Worm (Caenorhabditis elegans): ENCODE results near the gene col-141.

col-141 gene

DNA sequence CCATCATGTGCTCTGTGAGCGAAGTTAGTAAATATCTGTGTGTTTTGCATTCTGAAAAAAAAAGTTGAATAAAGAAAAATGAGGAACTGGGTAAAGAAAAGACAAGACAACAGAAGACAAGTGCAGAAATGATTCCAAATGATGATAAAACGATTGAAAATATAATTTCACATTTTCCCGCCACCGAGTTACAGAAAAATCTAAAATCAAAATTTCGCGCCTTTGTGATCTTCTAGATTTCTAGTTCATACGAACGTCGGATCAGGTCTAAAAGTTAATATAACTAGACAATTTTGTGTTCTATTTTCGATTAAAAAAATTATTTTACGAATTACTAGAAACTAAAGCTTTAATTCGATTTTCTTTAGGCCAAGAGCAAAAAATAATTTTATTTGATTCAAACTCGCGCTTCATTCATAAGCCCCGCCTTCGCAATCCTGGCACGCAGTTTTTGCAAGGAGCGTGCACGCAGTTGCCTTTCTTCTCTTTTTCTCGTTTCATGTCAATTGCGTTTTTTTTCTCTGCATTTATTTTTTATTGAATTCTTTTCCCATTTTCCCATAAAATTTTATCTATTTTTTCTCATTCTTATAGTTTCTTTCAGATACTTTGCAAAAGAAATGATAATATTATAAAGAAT is 44.5 kb upstream of the col-141 start, which contains the start of the genes spn-4 and spe-39 (continued):
- TF ChIP-seq rbr-2 (tag; optimal IDR thresholded peaks at IDR 0.05) (peak; percentile 40), zip-11 (GFP tag; IDR thresholded peaks at IDR 0.05) (no peak), nhr-102 (tag; optimal IDR thresholded peaks at IDR 0.05) (no peak), daf-8 (GFP tag; IDR thresholded peaks at IDR 0.05) (no peak), nhr-41 (GFP tag; IDR thresholded peaks at IDR 0.05) (no peak), madf-5 (GFP tag; IDR thresholded peaks at IDR 0.05) (no peak), Y48G9A.11 (GFP tag; IDR thresholded peaks at IDR 0.05) (no peak), set-16 (GFP tag; IDR thresholded peaks at IDR 0.05) (no peak), dmd-6 (GFP tag; IDR thresholded peaks at IDR 0.05) (peak; percentile 53; the same call in 1 of the 2 replicates), php-3 (GFP tag; IDR thresholded peaks at IDR 0.05) (no peak), gei-8 (GFP tag; optimal IDR thresholded peaks at IDR 0.05) (no peak), ceh-28 (tag; optimal IDR thresholded peaks at IDR 0.05) (no peak), daf-12 (tag; optimal IDR thresholded peaks at IDR 0.05) (no peak), ceh-82 (tag; optimal IDR thresholded peaks at IDR 0.05) (no peak), madf-9 (GFP tag; conservative IDR thresholded peaks at IDR 0.05) (0 out of 2 replicates have a peak, but pooled peaks have one; percentile 21), nhr-28 (tag; optimal IDR thresholded peaks at IDR 0.05) (peak; percentile 1), dpl-1 (GFP tag; optimal IDR thresholded peaks at IDR 0.05) (peak; percentile 94), unc-39 (tag; optimal IDR thresholded peaks at IDR 0.05) (no peak), fos-1 (tag; optimal IDR thresholded peaks at IDR 0.05) (no peak), vab-7 (GFP tag; IDR thresholded peaks at IDR 0.05) (no peak), skn-1 (tag; optimal IDR thresholded peaks at IDR 0.05) (no peak), mxl-3 (GFP tag; optimal IDR thresholded peaks at IDR 0.05) (no peak), R02D3.7 (tag; optimal IDR thresholded peaks at IDR 0.05) (no peak), nhr-10 (tag; optimal IDR thresholded peaks at IDR 0.05) (no peak), ztf-7 (tag; optimal IDR thresholded peaks at IDR 0.05) (no peak), lim-7 (GFP tag; IDR thresholded peaks at IDR 0.05) (no peak), mep-1 (tag; optimal IDR thresholded peaks at IDR 0.05) (no peak), F10B5.3 (tag; optimal IDR thresholded peaks at IDR 0.05) (no peak), F26F4.8 (GFP tag; conservative IDR thresholded peaks at IDR 0.05) (no peak), nhr-42 (GFP tag; IDR thresholded peaks at IDR 0.05) (no peak), lin-13 (GFP tag; optimal IDR thresholded peaks at IDR 0.05) (no peak), hif-1 (tag; optimal IDR thresholded peaks at IDR 0.05) (peak in 1 of 2 experiments; percentile 32), nhr-237 (tag; optimal IDR thresholded peaks at IDR 0.05) (no peak), lir-3 (tag; optimal IDR thresholded peaks at IDR 0.05) (no peak), sdz-12 (GFP tag; optimal IDR thresholded peaks at IDR 0.05) (no peak), zfp-3 (GFP tag; conservative IDR thresholded peaks at IDR 0.05) (no peak), lin-38 (GFP tag; IDR thresholded peaks at IDR 0.05) (peak; percentile 73), F49E8.2 (tag; optimal IDR thresholded peaks at IDR 0.05; ENCODE audit: borderline replicate concordance) (peak; percentile 13), pha-4 (GFP tag; IDR thresholded peaks at IDR 0.05) (peak; percentile 58; the same call in 1 of the 2 replicates), pha-4 (tag; optimal IDR thresholded peaks at IDR 0.05) (peak; percentile 31), nhr-48 (tag; optimal IDR thresholded peaks at IDR 0.05) (no peak), T26A8.4 (GFP tag; IDR thresholded peaks at IDR 0.05) (peak; percentile 57), lin-39 (tag; optimal IDR thresholded peaks at IDR 0.05) (no peak), egl-27 (tag; optimal IDR thresholded peaks at IDR 0.05) (no peak), daf-16 (GFP tag; optimal IDR thresholded peaks at IDR 0.05) (peak in 1 of 2 experiments; percentile 17), daf-16 (tag; optimal IDR thresholded peaks at IDR 0.05) (no peak), unc-130 (GFP tag; optimal IDR thresholded peaks at IDR 0.05) (peak; percentile 33), mes-2 (tag; optimal IDR thresholded peaks at IDR 0.05; ENCODE audit: poor library complexity, severe bottlenecking) (peak; percentile 93), saeg-2 (GFP tag; IDR thresholded peaks at IDR 0.05) (no peak), F44E2.7 (GFP tag; IDR thresholded peaks at IDR 0.05) (no peak), dmd-9 (GFP tag; IDR thresholded peaks at IDR 0.05) (0 out of 2 replicates have a peak, but pooled peaks have one; percentile 6), nhr-6 (tag; optimal IDR thresholded peaks at IDR 0.05) (peak; percentile 76)

Measured in whole organism, L4 larva.